Fruit fly (Drosophila melanogaster) whole organism, embryonic: ENCODE measurements around the gene Act79B.

ENCODE experiments used
- Blimp-1 ChIP-seq: fragments of 200-800 bp; sonication (Bioruptor generic); optimal IDR thresholded peaks from 3 replicates; lab custom pipeline; 2018; ENCODE audit warnings: missing biosample characterization, missing genetic modification characterization, mild to moderate bottlenecking, moderate library complexity, missing genetic modification reagents
- CG15011 ChIP-seq: fragments of 200-800 bp; sonication (Bioruptor generic); optimal IDR thresholded peaks from 3 replicates; lab custom pipeline; 2018; ENCODE audit warnings: missing biosample characterization, mild to moderate bottlenecking, missing genetic modification characterization
- Gug ChIP-seq: fragments of 200-800 bp; sonication (Bioruptor generic); IDR thresholded peaks from 4 replicates; pipeline ENCODE4 v1.3.6; 2022; ENCODE audit warnings: missing biosample characterization, missing genetic modification characterization
- MESR4 ChIP-seq: fragments of 200-800 bp; sonication (Bioruptor generic); optimal IDR thresholded peaks from 2 replicates; lab custom pipeline; 2018; ENCODE audit warnings: missing biosample characterization, mild to moderate bottlenecking, missing genetic modification characterization, moderate library complexity
- Max ChIP-seq: fragments of 200-800 bp; sonication (Bioruptor generic); optimal IDR thresholded peaks from 2 replicates; lab custom pipeline; 2016; ENCODE audit warnings: missing biosample characterization, mild to moderate bottlenecking, missing genetic modification characterization

- TF ChIP-seq Max (GFP tag; lab: Kevin White, UChicago) (no peak), MESR4 (GFP tag; lab: Kevin White, UChicago) (no peak), CG15011 (GFP tag; lab: Kevin White, UChicago) (peak; percentile 34), Gug (GFP tag; lab: Robert Waterston, UW) (no peak), Blimp-1 (GFP tag; lab: Kevin White, UChicago) (no peak)
Observed at dm6 chr3L:21961892-21962518, 23.0 kb upstream of the Act79B start, which contains the start of gene Chs2.
